Fruit fly (Drosophila melanogaster) Kc167 (cell line): ENCODE data around the gene CG43845.

ENCODE experiments used
- h ChIP-seq: fragments of >200 bp; optimal IDR thresholded peaks from 3 replicates; lab custom pipeline; 2018; ENCODE audit warnings: missing external identifiers
- ttk ChIP-seq: sonication (Bioruptor generic); optimal IDR thresholded peaks from 2 replicates; lab custom pipeline; 2017; ENCODE audit warnings: missing external identifiers

- TF ChIP-seq ttk (lab: Kevin White, UChicago) (no peak), h (no peak)
Observed at dm6 chr3R:5497600-5497999, 25.3 kb downstream of the CG43845 start.
